Fruit fly (Drosophila melanogaster) whole organism: ENCODE measurements around the gene Tmem43.

ENCODE experiments used
- CG8478 ChIP-seq: fragments of >200 bp; optimal IDR thresholded peaks from 2 replicates; lab custom pipeline; 2018; ENCODE audit warnings: inconsistent platforms
- Dll ChIP-seq: fragments of >200 bp; optimal IDR thresholded peaks from 2 replicates; lab custom pipeline; 2017
- EcR ChIP-seq, 2 experiments: fragments of >200 bp; optimal IDR thresholded peaks; 2 replicates each; lab custom pipeline; 2017; ENCODE audit warnings: missing biosample characterization in 2 of 2, missing genetic modification characterization in 2 of 2, missing genetic modification reagents in 2 of 2
- pan ChIP-seq: fragments of >200 bp; optimal IDR thresholded peaks from 2 replicates; lab custom pipeline; 2017
- psq ChIP-seq: fragments of >200 bp; optimal IDR thresholded peaks from 2 replicates; lab custom pipeline; 2017
- usp ChIP-seq: fragments of >200 bp; optimal IDR thresholded peaks from 2 replicates; lab custom pipeline; 2017; ENCODE audit warnings: missing biosample characterization, missing genetic modification characterization, mixed read lengths

Tmem43 gene

DNA sequence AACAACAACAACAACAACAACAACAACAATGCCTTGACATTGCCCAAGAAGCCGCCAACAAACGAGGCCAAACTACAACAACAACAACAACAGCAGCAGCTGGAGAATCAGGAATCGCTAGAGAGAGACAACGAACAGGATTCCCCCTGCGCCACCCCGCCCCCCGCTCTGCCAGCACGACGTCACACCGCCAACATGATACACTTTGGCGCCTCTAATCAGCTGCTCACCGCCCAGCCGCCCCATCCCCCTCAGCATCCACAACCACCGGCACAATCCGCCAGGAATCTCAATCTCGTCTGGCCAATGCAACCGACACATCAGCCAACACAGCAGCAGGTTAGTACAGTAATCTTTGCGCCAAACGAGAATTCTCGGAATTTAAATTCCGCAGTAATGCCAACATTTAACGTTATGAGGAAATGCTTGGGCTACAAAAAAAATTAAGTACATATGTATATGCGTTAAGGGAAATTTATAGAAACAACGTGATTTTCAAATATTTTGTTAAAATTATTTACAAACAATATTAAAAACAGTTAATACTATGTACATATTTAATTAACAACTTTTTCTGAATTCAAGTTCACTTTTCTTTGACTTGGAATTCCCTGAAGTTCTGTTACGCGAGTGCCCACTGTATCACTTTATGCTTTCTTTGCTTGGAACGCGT lies 45.1 kb downstream of the Tmem43 start:
- TF ChIP-seq Dll (lab: Kevin White, UChicago) (peak; percentile 59), EcR (GFP tag; optimal IDR thresholded peaks at IDR 0.05; lab: Kevin White, UChicago) (no peak)

DNA sequence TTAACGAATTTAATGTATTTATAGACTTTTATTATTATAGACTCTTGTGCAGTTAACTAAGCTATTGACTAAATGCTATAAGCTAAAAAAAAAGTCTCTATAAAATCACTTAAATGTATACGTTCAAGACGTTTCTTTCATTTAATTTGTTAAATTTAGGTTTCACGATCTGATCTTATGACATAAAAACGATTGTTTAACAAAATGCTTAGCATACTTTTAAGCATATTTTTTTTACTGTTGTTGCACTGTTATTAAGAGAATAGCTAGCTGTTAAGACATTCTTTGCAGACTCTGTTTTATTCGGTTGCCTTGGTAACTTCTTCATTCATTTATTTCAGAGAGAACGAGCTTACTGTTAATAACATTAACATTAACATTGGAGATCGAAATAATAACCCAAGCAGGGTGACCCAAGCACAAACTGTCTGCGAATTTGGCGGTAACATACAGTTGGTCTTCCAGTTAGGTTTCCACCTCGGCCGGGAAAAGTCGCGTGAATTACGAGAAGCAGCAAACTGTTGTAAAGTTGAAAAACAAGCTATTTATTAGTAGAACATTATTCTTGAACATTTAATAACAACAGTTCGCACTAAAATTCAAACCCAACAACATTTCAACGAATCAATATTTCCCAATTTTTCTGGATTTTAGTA lies 46.2 kb downstream of the Tmem43 start, which contains the start of gene CG32365:
CG32365 (plus strand) TSS at position 462 of the 656 bp plus-strand sequence.
- TF ChIP-seq usp (GFP tag; lab: Kevin White, UChicago) (no peak), pan (lab: Kevin White, UChicago) (no peak), Dll (lab: Kevin White, UChicago) (no peak), CG8478 (lab: Kevin White, UChicago) (no peak), psq (lab: Kevin White, UChicago) (no peak), EcR (GFP tag; optimal IDR thresholded peaks at IDR 0.05; lab: Kevin White, UChicago) (no peak)

- TF ChIP-seq pan (lab: Kevin White, UChicago) = no peak
- no peak for TF ChIP-seq psq (lab: Kevin White, UChicago)
- TF ChIP-seq Dll (lab: Kevin White, UChicago) = peak; percentile 22
- TF ChIP-seq CG8478 (lab: Kevin White, UChicago) = peak; percentile 10
- TF ChIP-seq EcR (GFP tag; optimal IDR thresholded peaks at IDR 0.05; lab: Kevin White, UChicago) = no peak
- no peak for TF ChIP-seq usp (GFP tag; lab: Kevin White, UChicago)
These were observed 47.7 kb downstream of the Tmem43 start, which contains the start of gene Pdp1 for dm6 chr3L:7867036-7867787. Pdp1 (minus strand) TSS chr3L:7867369.

DNA sequence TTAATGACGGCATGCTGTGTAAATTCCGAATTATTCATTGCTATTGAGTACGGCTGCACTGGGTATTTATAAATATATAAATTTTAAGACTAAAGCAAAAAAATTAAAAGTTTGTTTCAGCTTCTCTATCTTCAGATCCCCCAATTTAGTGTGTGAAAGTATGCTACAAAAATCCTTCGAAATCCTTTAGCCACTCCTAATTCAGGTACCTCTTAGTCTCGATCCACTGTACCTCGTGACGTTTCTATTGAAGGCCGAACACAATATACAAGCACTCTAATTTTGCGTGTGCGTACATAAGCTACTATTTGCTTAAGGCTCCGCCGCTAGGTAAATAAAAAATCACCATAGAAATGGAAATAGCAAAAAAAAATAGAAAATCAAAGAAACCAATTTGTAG lies 48.4 kb downstream of the Tmem43 start:
- no peak for TF ChIP-seq psq (lab: Kevin White, UChicago)
- TF ChIP-seq EcR (GFP tag; optimal IDR thresholded peaks at IDR 0.05; lab: Kevin White, UChicago) = no peak
- TF ChIP-seq Dll (lab: Kevin White, UChicago) = no peak
- TF ChIP-seq usp (GFP tag; lab: Kevin White, UChicago) = no peak
- no peak for TF ChIP-seq pan (lab: Kevin White, UChicago)
- TF ChIP-seq CG8478 (lab: Kevin White, UChicago) = no peak

DNA sequence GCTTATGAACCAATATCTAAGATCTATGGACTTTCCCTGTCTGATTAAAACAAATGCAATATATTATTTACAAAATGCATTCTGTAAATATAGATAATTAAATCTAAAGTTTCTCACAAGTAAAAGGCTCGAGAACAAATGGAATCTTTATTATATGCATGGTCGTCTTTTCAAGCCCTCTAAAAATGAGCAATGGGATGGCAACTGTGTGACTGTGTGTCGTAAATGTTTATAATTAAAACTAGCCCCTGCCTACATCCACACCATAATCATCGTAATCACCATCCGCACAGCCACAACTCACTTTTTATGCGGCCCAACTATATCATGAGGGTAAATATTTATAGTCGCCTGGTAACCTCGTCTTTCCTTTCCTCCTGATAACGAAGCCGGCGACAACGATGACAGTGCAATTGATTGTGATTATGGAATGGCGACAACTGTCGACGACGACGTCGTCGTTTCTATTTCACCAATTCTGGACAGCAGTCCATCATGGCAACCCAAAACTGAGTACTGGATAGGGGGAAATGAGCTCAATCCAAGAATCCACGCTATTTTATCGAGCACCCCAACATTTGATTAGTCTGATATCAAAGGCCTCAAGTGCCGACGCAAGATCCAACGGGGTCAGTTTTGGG lies 49.1 kb downstream of the Tmem43 start:
- TF ChIP-seq CG8478 (lab: Kevin White, UChicago) (no peak), EcR (GFP tag; optimal IDR thresholded peaks at IDR 0.05; lab: Kevin White, UChicago) (no peak), Dll (lab: Kevin White, UChicago) (no peak), usp (GFP tag; lab: Kevin White, UChicago) (no peak), psq (lab: Kevin White, UChicago) (no peak), pan (lab: Kevin White, UChicago) (no peak)

DNA sequence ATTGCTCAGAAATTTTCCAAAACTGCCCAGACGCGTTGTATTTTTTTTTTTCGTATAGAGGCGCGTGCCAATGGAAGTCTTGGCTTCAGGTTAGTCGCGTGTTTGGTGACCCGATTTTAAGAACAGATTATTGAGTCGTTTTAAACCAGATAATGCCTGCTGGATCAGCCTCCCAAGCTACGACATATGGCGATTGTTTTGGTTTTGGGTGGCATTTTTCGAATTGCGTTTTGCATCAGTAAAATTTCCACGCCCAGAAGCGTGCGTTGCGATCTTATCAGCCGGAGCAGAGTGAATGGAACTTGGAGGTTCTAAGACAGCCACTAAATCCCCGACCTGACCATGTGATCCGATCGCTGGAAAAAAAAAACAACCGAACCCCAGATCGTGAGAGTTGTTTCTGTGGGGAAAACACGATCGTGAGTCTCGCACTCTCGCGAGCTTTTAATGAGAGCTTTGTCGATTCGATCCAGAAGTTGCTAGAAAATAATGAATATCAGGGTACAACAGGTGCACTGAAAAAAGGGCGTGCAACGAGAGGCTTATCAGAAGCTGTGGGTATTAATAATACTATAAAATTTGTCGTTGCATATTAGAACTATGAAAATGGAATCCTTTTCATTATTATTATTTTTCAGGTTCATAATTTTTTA lies 49.7 kb downstream of the Tmem43 start:
- TF ChIP-seq CG8478 (lab: Kevin White, UChicago) (no peak), EcR (GFP tag; optimal IDR thresholded peaks at IDR 0.05; lab: Kevin White, UChicago) (no peak), usp (GFP tag; lab: Kevin White, UChicago) (no peak), pan (lab: Kevin White, UChicago) (no peak), psq (lab: Kevin White, UChicago) (no peak)

DNA sequence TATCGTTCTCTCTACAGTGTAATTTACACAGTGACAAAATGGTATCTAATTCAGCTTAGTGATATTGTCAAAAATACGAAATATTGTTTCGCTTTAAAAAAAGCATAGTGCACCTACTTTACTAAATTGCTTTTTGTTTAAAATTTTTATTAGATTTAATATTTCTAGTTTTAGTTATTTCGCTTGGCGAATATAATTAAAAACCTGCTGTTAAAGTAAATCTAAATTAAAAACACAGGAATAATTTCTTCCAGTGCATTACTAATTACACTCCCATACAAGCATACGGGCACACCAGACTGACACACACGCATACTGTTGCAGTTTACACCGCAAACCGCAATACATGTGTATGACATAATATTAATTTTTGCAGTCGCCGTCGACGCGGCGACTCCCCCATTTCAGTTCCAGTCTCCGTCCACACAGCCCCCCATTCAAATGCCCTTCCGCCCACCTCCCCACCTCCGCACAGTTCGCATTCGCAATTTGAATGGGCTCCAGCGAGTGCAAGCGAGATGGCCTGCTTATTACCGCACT lies 51.1 kb downstream of the Tmem43 start:
- no peak for TF ChIP-seq EcR (GFP tag; optimal IDR thresholded peaks at IDR 0.05; lab: Kevin White, UChicago)
